Worm (Caenorhabditis elegans) whole organism, young adult: ENCODE results near the gene msi-1.
A peak's percentile ranks its signal among the peaks of the same experiment; 100 is the strongest.

Experiments used
- B0035.1 ChIP-seq: sonication (generic microtip); optimal IDR thresholded peaks from 2 replicates; lab custom pipeline; 2016; ENCODE audit warnings: missing genetic modification characterization, mild to moderate bottlenecking, missing compliant biosample characterization, missing genotype, missing genetic modification reagents
- D2030.7 ChIP-seq: fragments of 200-800 bp; sonication (Bioruptor generic); IDR thresholded peaks from 2 replicates; pipeline ENCODE4 v1.3.6; 2022; ENCODE audit warnings: missing genetic modification reagents, missing genetic modification characterization, missing compliant biosample characterization
- F22D6.2 ChIP-seq: sonication (generic microtip); optimal IDR thresholded peaks from 2 replicates; lab custom pipeline; 2016; ENCODE audit warnings: mild to moderate bottlenecking, missing genetic modification characterization, missing compliant biosample characterization
- F23B12.7 ChIP-seq: sonication (generic microtip); optimal IDR thresholded peaks from 2 replicates; lab custom pipeline; 2017; ENCODE audit warnings: missing genetic modification characterization, mild to moderate bottlenecking, missing compliant biosample characterization, antibody characterized with exemption, moderate library complexity; ENCODE audit not compliant: insufficient read depth
- F49E8.2 ChIP-seq: sonication (generic microtip); optimal IDR thresholded peaks from 3 replicates; lab custom pipeline; 2017; ENCODE audit warnings: missing genetic modification characterization, mild to moderate bottlenecking, missing compliant biosample characterization, antibody characterized with exemption, moderate library complexity; ENCODE audit not compliant: insufficient read depth
- F57C9.4 ChIP-seq: sonication (generic microtip); optimal IDR thresholded peaks from 2 replicates; lab custom pipeline; 2017; ENCODE audit warnings: mild to moderate bottlenecking, missing genetic modification characterization, missing compliant biosample characterization
- T07F8.4 ChIP-seq: sonication (generic microtip); optimal IDR thresholded peaks from 2 replicates; lab custom pipeline; 2016; ENCODE audit warnings: mild to moderate bottlenecking, missing genetic modification characterization, moderate library complexity, missing compliant biosample characterization
- Y53F4B.3 ChIP-seq: fragments of 200-800 bp; sonication (Bioruptor generic); IDR thresholded peaks from 2 replicates; pipeline ENCODE4 v1.3.6; 2022; ENCODE audit warnings: missing genetic modification reagents, missing genetic modification characterization, missing compliant biosample characterization
- Y53G8AR.9 ChIP-seq: fragments of 200-800 bp; sonication (Bioruptor generic); conservative IDR thresholded peaks from 2 replicates; pipeline ENCODE4 v1.3.6; 2022; ENCODE audit warnings: missing genetic modification reagents, missing genetic modification characterization, missing compliant biosample characterization
- Y56A3A.18 ChIP-seq: fragments of 200-800 bp; sonication (Bioruptor generic); IDR thresholded peaks from 2 replicates; pipeline ENCODE4 v1.3.6; 2022; ENCODE audit warnings: missing genetic modification reagents, missing genetic modification characterization, missing compliant biosample characterization
- ZK185.1 ChIP-seq: sonication (generic microtip); optimal IDR thresholded peaks from 2 replicates; lab custom pipeline; 2016; ENCODE audit warnings: mild to moderate bottlenecking, missing genetic modification characterization, missing compliant biosample characterization; ENCODE audit not compliant: poor library complexity, severe bottlenecking
- ama-1 ChIP-seq, 3 experiments: fragments of 150-350 bp in 1 of 3; sonication (generic microtip) in 2 of 3; optimal IDR thresholded peaks; 2 replicates each; lab custom pipeline; 2014 to 2018; ENCODE audit warnings: missing biosample characterization in 2 of 3, missing genetic modification characterization in 2 of 3, missing genetic modification reagents in 2 of 3
- aptf-2 ChIP-seq: fragments of 200-800 bp; sonication (Bioruptor generic); conservative IDR thresholded peaks from 2 replicates; pipeline ENCODE4 v1.3.6; 2022; ENCODE audit warnings: missing genetic modification reagents, missing genetic modification characterization, missing compliant biosample characterization
- athp-1 ChIP-seq: sonication (generic microtip); optimal IDR thresholded peaks from 2 replicates; lab custom pipeline; 2017; ENCODE audit warnings: mild to moderate bottlenecking, missing genetic modification characterization, missing compliant biosample characterization
- attf-3 ChIP-seq: fragments of 200-800 bp; sonication (Bioruptor generic); conservative IDR thresholded peaks from 2 replicates; pipeline ENCODE4 v1.3.6; 2022; ENCODE audit warnings: missing genetic modification reagents, missing genetic modification characterization, missing compliant biosample characterization
- attf-5 ChIP-seq: fragments of 200-800 bp; sonication (Bioruptor generic); optimal IDR thresholded peaks from 2 replicates; lab custom pipeline; 2018; ENCODE audit warnings: mild to moderate bottlenecking, missing genetic modification characterization, missing compliant biosample characterization
- attf-6 ChIP-seq: fragments of 200-800 bp; sonication (Bioruptor generic); IDR thresholded peaks from 2 replicates; pipeline ENCODE4 v1.3.6; 2022; ENCODE audit warnings: missing genetic modification reagents, missing genetic modification characterization, missing compliant biosample characterization
- bed-2 ChIP-seq: fragments of 200-800 bp; sonication (Bioruptor generic); IDR thresholded peaks from 2 replicates; pipeline ENCODE4 v1.3.6; 2022; ENCODE audit warnings: missing genetic modification reagents, missing genetic modification characterization, missing compliant biosample characterization
- ccch-3 ChIP-seq: fragments of 200-800 bp; sonication (Bioruptor generic); optimal IDR thresholded peaks from 2 replicates; lab custom pipeline; 2018; ENCODE audit warnings: mild to moderate bottlenecking, missing genetic modification characterization, missing compliant biosample characterization
- cebp-1 ChIP-seq, 2 experiments: fragments of 200-800 bp in 1 of 2; sonication (Bioruptor generic) in 1 of 2; sonication (generic microtip) in 1 of 2; IDR thresholded peaks in 1 of 2; optimal IDR thresholded peaks in 1 of 2; 2 replicates each; pipeline versions ENCODE4 v1.3.6 to Lab custom; 2017 to 2022; ENCODE audit warnings: missing compliant biosample characterization in 2 of 2, missing genetic modification characterization in 2 of 2, mild to moderate bottlenecking in 1 of 2, missing genetic modification reagents in 1 of 2, moderate library complexity in 1 of 2
- ceh-27 ChIP-seq: fragments of 200-800 bp; sonication (Bioruptor generic); optimal IDR thresholded peaks from 2 replicates; lab custom pipeline; 2018; ENCODE audit warnings: mild to moderate bottlenecking, missing genetic modification characterization, moderate library complexity, missing compliant biosample characterization
- ceh-40 ChIP-seq: fragments of 200-800 bp; sonication (Bioruptor generic); IDR thresholded peaks from 2 replicates; pipeline ENCODE4 v1.3.6; 2022; ENCODE audit warnings: missing genetic modification characterization, missing compliant biosample characterization
- chd-7 ChIP-seq: sonication (generic microtip); optimal IDR thresholded peaks from 2 replicates; lab custom pipeline; 2016; ENCODE audit warnings: mild to moderate bottlenecking, missing genetic modification characterization, moderate library complexity, missing compliant biosample characterization
- egl-18 ChIP-seq: fragments of 200-800 bp; sonication (Bioruptor generic); IDR thresholded peaks from 2 replicates; pipeline ENCODE4 v1.3.6; 2022; ENCODE audit warnings: missing genetic modification reagents, missing genetic modification characterization, missing compliant biosample characterization
- egl-44 ChIP-seq: fragments of 200-800 bp; sonication (Bioruptor generic); IDR thresholded peaks from 2 replicates; pipeline ENCODE4 v1.3.6; 2022; ENCODE audit warnings: missing genetic modification reagents, missing genetic modification characterization, missing compliant biosample characterization
- ekl-4 ChIP-seq: fragments of 200-800 bp; sonication (Bioruptor generic); IDR thresholded peaks from 2 replicates; pipeline ENCODE4 v1.3.6; 2022; ENCODE audit warnings: missing genetic modification reagents, missing genetic modification characterization, missing compliant biosample characterization
- him-1 ChIP-seq: sonication (generic microtip); optimal IDR thresholded peaks from 2 replicates; lab custom pipeline; 2016; ENCODE audit warnings: missing genotype, missing genetic modification reagents, missing genetic modification characterization, missing compliant biosample characterization
- hmg-20 ChIP-seq: fragments of 200-800 bp; sonication (Bioruptor generic); IDR thresholded peaks from 2 replicates; pipeline ENCODE4 v1.3.6; 2022; ENCODE audit warnings: missing genetic modification reagents, missing genetic modification characterization, missing compliant biosample characterization
- let-526 ChIP-seq: fragments of 200-800 bp; sonication (Bioruptor generic); IDR thresholded peaks from 2 replicates; pipeline ENCODE4 v1.3.6; 2022; ENCODE audit warnings: missing genetic modification reagents, missing genetic modification characterization, missing compliant biosample characterization
- lin-35 ChIP-seq, 3 experiments: fragments of 150-350 bp in 2 of 3; sonication (generic microtip) in 1 of 3; optimal IDR thresholded peaks; 2 replicates each; lab custom pipeline; 2014 to 2018; ENCODE audit warnings: missing biosample characterization in 3 of 3, missing genetic modification characterization in 3 of 3, missing genetic modification reagents in 3 of 3
- madf-10 ChIP-seq: sonication (generic microtip); optimal IDR thresholded peaks from 2 replicates; lab custom pipeline; 2016; ENCODE audit warnings: mild to moderate bottlenecking, missing genetic modification characterization, missing compliant biosample characterization
- madf-8 ChIP-seq: fragments of 200-800 bp; sonication (Bioruptor generic); conservative IDR thresholded peaks from 2 replicates; pipeline ENCODE4 v1.3.6; 2022; ENCODE audit warnings: missing genetic modification reagents, missing genetic modification characterization, missing compliant biosample characterization
- mcd-1 ChIP-seq: fragments of 200-800 bp; sonication (Bioruptor generic); IDR thresholded peaks from 2 replicates; pipeline ENCODE4 v1.3.6; 2022; ENCODE audit warnings: missing genetic modification reagents, missing genetic modification characterization, missing compliant biosample characterization
- nhr-120 ChIP-seq: fragments of 200-800 bp; sonication (Bioruptor generic); IDR thresholded peaks from 2 replicates; pipeline ENCODE4 v1.3.6; 2022; ENCODE audit warnings: missing genetic modification characterization, missing compliant biosample characterization
- nhr-27 ChIP-seq: fragments of 200-800 bp; sonication (Bioruptor generic); optimal IDR thresholded peaks from 2 replicates; lab custom pipeline; 2018; ENCODE audit warnings: mild to moderate bottlenecking, missing genetic modification characterization, moderate library complexity, missing compliant biosample characterization
- pbrm-1 ChIP-seq: fragments of 200-800 bp; sonication (Bioruptor generic); IDR thresholded peaks from 2 replicates; pipeline ENCODE4 v1.3.6; 2022; ENCODE audit warnings: missing genetic modification reagents, missing genetic modification characterization, missing compliant biosample characterization
- sdz-38 ChIP-seq: sonication (generic microtip); optimal IDR thresholded peaks from 2 replicates; lab custom pipeline; 2016; ENCODE audit warnings: missing genotype, missing genetic modification characterization, missing compliant biosample characterization
- sea-2 ChIP-seq: fragments of 200-800 bp; sonication (Bioruptor generic); IDR thresholded peaks from 2 replicates; pipeline ENCODE4 v1.3.6; 2022; ENCODE audit warnings: missing genetic modification characterization, missing compliant biosample characterization
- snpc-3.4 ChIP-seq: sonication (generic microtip); optimal IDR thresholded peaks from 2 replicates; lab custom pipeline; 2017; ENCODE audit warnings: missing genetic modification characterization, mild to moderate bottlenecking, missing compliant biosample characterization, antibody characterized with exemption, moderate library complexity, missing genotype, missing genetic modification reagents
- snpc-4 ChIP-seq, 5 experiments: fragments of 150-350 bp in 1 of 5; sonication (generic microtip) in 4 of 5; optimal IDR thresholded peaks; 2 replicates each; lab custom pipeline; 2014 to 2018; ENCODE audit warnings: missing genetic modification characterization in 5 of 5, missing biosample characterization in 3 of 5, antibody characterized with exemption in 2 of 5, mild to moderate bottlenecking in 2 of 5, missing compliant biosample characterization in 2 of 5, missing genotype in 2 of 5, moderate library complexity in 2 of 5, missing genetic modification reagents in 1 of 5
- somi-1 ChIP-seq: fragments of 200-800 bp; sonication (Bioruptor generic); optimal IDR thresholded peaks from 2 replicates; lab custom pipeline; 2018; ENCODE audit warnings: mild to moderate bottlenecking, missing genetic modification characterization, missing compliant biosample characterization
- unc-130 ChIP-seq: sonication (generic microtip); optimal IDR thresholded peaks from 2 replicates; lab custom pipeline; 2016; ENCODE audit warnings: missing genetic modification reagents, missing genetic modification characterization, missing compliant biosample characterization
- ztf-22 ChIP-seq: fragments of 200-800 bp; sonication (Bioruptor generic); optimal IDR thresholded peaks from 2 replicates; lab custom pipeline; 2018; ENCODE audit warnings: mild to moderate bottlenecking, missing genetic modification characterization, moderate library complexity, missing compliant biosample characterization
- ztf-3 ChIP-seq: fragments of 200-800 bp; sonication (Bioruptor generic); optimal IDR thresholded peaks from 2 replicates; lab custom pipeline; 2018; ENCODE audit warnings: mild to moderate bottlenecking, missing genetic modification characterization, missing compliant biosample characterization
- ztf-6 ChIP-seq: fragments of 200-800 bp; sonication (Bioruptor generic); IDR thresholded peaks from 2 replicates; pipeline ENCODE4 v1.3.6; 2022; ENCODE audit warnings: missing genetic modification reagents, missing genetic modification characterization, missing compliant biosample characterization

msi-1 gene

DNA sequence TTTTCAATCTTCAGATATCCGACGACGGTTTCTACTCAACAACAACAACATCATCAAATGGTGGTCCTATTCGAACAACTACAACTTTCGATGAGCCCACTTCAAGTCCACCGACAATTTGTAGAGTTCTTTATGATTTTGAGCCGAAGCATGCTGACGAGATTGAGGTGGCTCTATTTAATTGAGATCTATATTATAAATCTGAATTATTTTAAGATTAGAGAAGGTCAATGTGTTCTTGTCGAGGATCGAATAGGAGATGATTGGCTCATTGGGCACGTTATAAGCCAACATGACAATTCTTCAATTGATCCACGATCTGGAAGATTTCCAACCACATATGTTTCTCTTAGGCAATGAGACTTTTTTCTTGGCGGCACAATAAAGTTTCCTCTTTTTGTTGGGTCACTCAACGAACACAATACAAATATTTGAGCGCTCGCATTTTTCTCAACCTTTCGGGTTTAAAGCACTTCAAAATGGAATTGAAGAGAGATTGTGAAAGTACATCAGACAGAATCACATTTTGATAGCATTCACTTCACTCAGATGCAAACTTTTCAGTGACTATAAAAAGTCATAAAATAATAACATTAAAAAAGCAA, 39.3 kb upstream of the msi-1 start:
- TF ChIP-seq ceh-40 (GFP tag; lab: Robert Waterston, UW) = no peak
- no peak for TF ChIP-seq nhr-120 (GFP tag; lab: Robert Waterston, UW)
- peak; percentile 40 for TF ChIP-seq F23B12.7
- TF ChIP-seq D2030.7 (GFP tag; lab: Robert Waterston, UW) = peak; percentile 62
- TF ChIP-seq lin-35 (GFP tag; optimal IDR thresholded peaks at IDR 0.05; lab: Kevin White, UChicago) = peak in 2 of 3 experiments; percentile 43 to 65
- TF ChIP-seq chd-7 (tag; lab: Kevin White, UChicago) = peak; percentile 83
- TF ChIP-seq Y53G8AR.9 (GFP tag; lab: Robert Waterston, UW) = peak; percentile 95
- no peak for TF ChIP-seq sea-2 (GFP tag; lab: Robert Waterston, UW)
- no peak; the same call in 1 of the 2 replicates for TF ChIP-seq Y56A3A.18
- TF ChIP-seq egl-18 = no peak
- TF ChIP-seq mcd-1 (GFP tag; lab: Robert Waterston, UW) = 0 out of 2 replicates have a peak, but pooled peaks have one; percentile 9
- no peak for TF ChIP-seq ztf-3 (GFP tag; lab: Kevin White, UChicago)
- peak; percentile 82 for TF ChIP-seq attf-6 (GFP tag; lab: Robert Waterston, UW)
- TF ChIP-seq snpc-3.4 (tag; lab: Kevin White, UChicago) = peak; percentile 42
- TF ChIP-seq Y53F4B.3 = no peak
- TF ChIP-seq pbrm-1 (GFP tag; lab: Robert Waterston, UW) = peak; percentile 63
- TF ChIP-seq attf-3 (GFP tag; lab: Robert Waterston, UW) = no peak; the same call in 1 of the 2 replicates
- no peak for TF ChIP-seq hmg-20 (GFP tag; lab: Robert Waterston, UW)
- TF ChIP-seq attf-5 = peak; percentile 3
- peak; percentile 79 for TF ChIP-seq athp-1 (tag; lab: Kevin White, UChicago)
- TF ChIP-seq snpc-4 (GFP tag; optimal IDR thresholded peaks at IDR 0.05; lab: Kevin White, UChicago) = peak; percentile 57
- peak in 1 of 4 experiments; percentile 46 for TF ChIP-seq snpc-4 (tag; optimal IDR thresholded peaks at IDR 0.05; lab: Kevin White, UChicago)
- TF ChIP-seq madf-10 (tag; lab: Kevin White, UChicago) = no peak
- no peak for TF ChIP-seq ZK185.1 (tag; lab: Kevin White, UChicago)
- no peak for TF ChIP-seq let-526 (GFP tag; lab: Robert Waterston, UW)
- TF ChIP-seq sdz-38 (tag; lab: Kevin White, UChicago) = no peak
- no peak for TF ChIP-seq ztf-22 (GFP tag; lab: Kevin White, UChicago)
- TF ChIP-seq ztf-6 (GFP tag; lab: Robert Waterston, UW) = no peak
- TF ChIP-seq F49E8.2 (tag; lab: Kevin White, UChicago) = peak; percentile 93
- TF ChIP-seq egl-44 (GFP tag; lab: Robert Waterston, UW) = peak; percentile 63
- no peak for TF ChIP-seq cebp-1 (GFP tag; IDR thresholded peaks at IDR 0.05; lab: Robert Waterston, UW)
- TF ChIP-seq cebp-1 (tag; optimal IDR thresholded peaks at IDR 0.05; lab: Kevin White, UChicago) = peak; percentile 63
- peak; percentile 27 for TF ChIP-seq somi-1
- no peak for TF ChIP-seq ama-1 (optimal IDR thresholded peaks at IDR 0.05; lab: Kevin White, UChicago)
- peak in 1 of 2 experiments; percentile 88 for TF ChIP-seq ama-1 (GFP tag; optimal IDR thresholded peaks at IDR 0.05; lab: Kevin White, UChicago)
- TF ChIP-seq ekl-4 (GFP tag; lab: Robert Waterston, UW) = peak; percentile 84
- TF ChIP-seq madf-8 (GFP tag; lab: Robert Waterston, UW) = peak; percentile 59
- TF ChIP-seq bed-2 (GFP tag; lab: Robert Waterston, UW) = no peak
- TF ChIP-seq B0035.1 (tag; lab: Kevin White, UChicago) = peak; percentile 17
- peak; percentile 92 for TF ChIP-seq unc-130 (GFP tag; lab: Kevin White, UChicago)
- TF ChIP-seq F22D6.2 = no peak
- no peak for TF ChIP-seq nhr-27 (tag; lab: Kevin White, UChicago)
- TF ChIP-seq aptf-2 (GFP tag; lab: Robert Waterston, UW) = peak; percentile 63; the same call in 1 of the 2 replicates
- no peak for TF ChIP-seq F57C9.4 (tag; lab: Kevin White, UChicago)
- no peak for TF ChIP-seq T07F8.4 (tag; lab: Kevin White, UChicago)
- TF ChIP-seq ccch-3 (GFP tag; lab: Kevin White, UChicago) = no peak
- no peak for TF ChIP-seq him-1 (tag; lab: Kevin White, UChicago)
- TF ChIP-seq ceh-27 (GFP tag; lab: Kevin White, UChicago) = peak; percentile 19
